Worm (Caenorhabditis elegans) whole organism, L2 larva: ENCODE results near the gene F02A9.7.

Source experiments
- C34F6.9 ChIP-seq: fragments of 150-350 bp; optimal IDR thresholded peaks from 2 replicates; lab custom pipeline; 2014; ENCODE audit warnings: missing biosample characterization, missing genetic modification characterization
- F13H6.1 ChIP-seq: sonication (generic microtip); optimal IDR thresholded peaks from 2 replicates; lab custom pipeline; 2016; ENCODE audit warnings: missing genetic modification characterization, missing compliant biosample characterization
- R02D3.7 ChIP-seq: fragments of 150-350 bp; optimal IDR thresholded peaks from 2 replicates; lab custom pipeline; 2014; ENCODE audit warnings: missing biosample characterization, missing genetic modification characterization
- ZK546.5 ChIP-seq: sonication (generic microtip); optimal IDR thresholded peaks from 2 replicates; lab custom pipeline; 2017; ENCODE audit warnings: missing biosample characterization, missing genetic modification characterization
- alr-1 ChIP-seq: fragments of 150-350 bp; optimal IDR thresholded peaks from 2 replicates; lab custom pipeline; 2014; ENCODE audit warnings: missing biosample characterization, missing genetic modification characterization
- ama-1 ChIP-seq: fragments of 150-350 bp; optimal IDR thresholded peaks from 2 replicates; lab custom pipeline; 2018; ENCODE audit warnings: inconsistent platforms
- blmp-1 ChIP-seq: sonication (generic microtip); optimal IDR thresholded peaks from 2 replicates; lab custom pipeline; 2017; ENCODE audit warnings: missing genetic modification characterization, mild to moderate bottlenecking, missing compliant biosample characterization, antibody characterized with exemption, moderate library complexity; ENCODE audit not compliant: insufficient read depth
- ceh-82 ChIP-seq: fragments of 150-350 bp; optimal IDR thresholded peaks from 2 replicates; lab custom pipeline; 2014; ENCODE audit warnings: missing biosample characterization, missing genetic modification characterization
- crh-2 ChIP-seq: sonication (generic microtip); optimal IDR thresholded peaks from 2 replicates; lab custom pipeline; 2017; ENCODE audit warnings: missing biosample characterization, missing genetic modification characterization
- dmd-4 ChIP-seq: sonication (generic microtip); optimal IDR thresholded peaks from 2 replicates; lab custom pipeline; 2017; ENCODE audit warnings: missing biosample characterization, missing genetic modification characterization
- elt-1 ChIP-seq: fragments of 150-350 bp; optimal IDR thresholded peaks from 2 replicates; lab custom pipeline; 2014; ENCODE audit warnings: missing biosample characterization, missing genetic modification characterization
- elt-3 ChIP-seq: sonication (generic microtip); optimal IDR thresholded peaks from 2 replicates; lab custom pipeline; 2017; ENCODE audit warnings: missing biosample characterization, missing genetic modification characterization
- fos-1 ChIP-seq: fragments of 150-350 bp; optimal IDR thresholded peaks from 2 replicates; lab custom pipeline; 2014; ENCODE audit warnings: missing biosample characterization, missing genetic modification characterization
- gmeb-1 ChIP-seq: fragments of 150-350 bp; optimal IDR thresholded peaks from 2 replicates; lab custom pipeline; 2014; ENCODE audit warnings: missing biosample characterization, missing genetic modification characterization
- lin-11 ChIP-seq: fragments of 150-350 bp; sonication (generic microtip); optimal IDR thresholded peaks from 2 replicates; lab custom pipeline; 2014; ENCODE audit warnings: missing biosample characterization, missing genetic modification characterization, inconsistent platforms, mixed read lengths
- lin-13 ChIP-seq: fragments of 150-350 bp; optimal IDR thresholded peaks from 2 replicates; lab custom pipeline; 2014; ENCODE audit warnings: missing biosample characterization, missing genetic modification reagents, missing genetic modification characterization
- lsy-2 ChIP-seq, 2 experiments: fragments of 150-350 bp in 1 of 2; sonication (generic microtip) in 1 of 2; optimal IDR thresholded peaks; 2 replicates each; lab custom pipeline; 2014 to 2017; ENCODE audit warnings: missing biosample characterization in 2 of 2, missing genetic modification characterization in 2 of 2
- mab-5 ChIP-seq: fragments of 150-350 bp; optimal IDR thresholded peaks from 2 replicates; lab custom pipeline; 2014; ENCODE audit warnings: missing biosample characterization, missing genetic modification characterization
- mbf-1 ChIP-seq: sonication (generic microtip); optimal IDR thresholded peaks from 2 replicates; lab custom pipeline; 2017; ENCODE audit warnings: missing biosample characterization, missing genetic modification characterization
- nhr-11 ChIP-seq: fragments of 150-350 bp; optimal IDR thresholded peaks from 2 replicates; lab custom pipeline; 2014; ENCODE audit warnings: missing biosample characterization, missing genetic modification characterization
- nhr-12 ChIP-seq: fragments of 150-350 bp; optimal IDR thresholded peaks from 2 replicates; lab custom pipeline; 2014; ENCODE audit warnings: missing biosample characterization, missing genetic modification characterization
- nhr-21 ChIP-seq: fragments of 150-350 bp; optimal IDR thresholded peaks from 2 replicates; lab custom pipeline; 2014; ENCODE audit warnings: missing biosample characterization, missing genetic modification characterization
- nhr-23 ChIP-seq: fragments of 150-350 bp; optimal IDR thresholded peaks from 2 replicates; lab custom pipeline; 2014; ENCODE audit warnings: missing biosample characterization, missing genetic modification reagents, missing genetic modification characterization
- nhr-237 ChIP-seq: fragments of 150-350 bp; optimal IDR thresholded peaks from 2 replicates; lab custom pipeline; 2014; ENCODE audit warnings: missing biosample characterization, missing genetic modification characterization
- nhr-25 ChIP-seq: fragments of 150-350 bp; sonication (generic microtip); optimal IDR thresholded peaks from 3 replicates; lab custom pipeline; 2014; ENCODE audit warnings: missing biosample characterization, missing genetic modification characterization
- nhr-77 ChIP-seq: fragments of 150-350 bp; optimal IDR thresholded peaks from 2 replicates; lab custom pipeline; 2014; ENCODE audit warnings: missing biosample characterization, missing genetic modification characterization
- skn-1 ChIP-seq: sonication (generic microtip); optimal IDR thresholded peaks from 2 replicates; lab custom pipeline; 2017; ENCODE audit warnings: missing biosample characterization, missing genetic modification characterization
- sma-9 ChIP-seq, 2 experiments: fragments of 150-350 bp in 1 of 2; sonication (generic microtip) in 1 of 2; optimal IDR thresholded peaks; 2 replicates each; lab custom pipeline; 2014 to 2016; ENCODE audit warnings: missing genetic modification characterization in 2 of 2, mild to moderate bottlenecking in 1 of 2, missing biosample characterization in 1 of 2, missing compliant biosample characterization in 1 of 2, missing genetic modification reagents in 1 of 2, moderate library complexity in 1 of 2
- snpc-4 ChIP-seq: fragments of 150-350 bp; optimal IDR thresholded peaks from 2 replicates; lab custom pipeline; 2014; ENCODE audit warnings: missing biosample characterization, missing genetic modification characterization
- zag-1 ChIP-seq: fragments of 150-350 bp; optimal IDR thresholded peaks from 2 replicates; lab custom pipeline; 2014; ENCODE audit warnings: missing biosample characterization, missing genetic modification characterization
- ztf-1 ChIP-seq: fragments of 200-800 bp; sonication (Bioruptor generic); conservative IDR thresholded peaks from 2 replicates; pipeline ENCODE4 v1.3.6; 2022; ENCODE audit warnings: missing genetic modification characterization, missing compliant biosample characterization
- ztf-11 ChIP-seq: sonication (generic microtip); optimal IDR thresholded peaks from 2 replicates; lab custom pipeline; 2017; ENCODE audit warnings: missing biosample characterization, missing genetic modification characterization
- ztf-4 ChIP-seq: fragments of 150-350 bp; optimal IDR thresholded peaks from 2 replicates; lab custom pipeline; 2014; ENCODE audit warnings: missing biosample characterization, missing genetic modification characterization

The F02A9.7 gene

DNA sequence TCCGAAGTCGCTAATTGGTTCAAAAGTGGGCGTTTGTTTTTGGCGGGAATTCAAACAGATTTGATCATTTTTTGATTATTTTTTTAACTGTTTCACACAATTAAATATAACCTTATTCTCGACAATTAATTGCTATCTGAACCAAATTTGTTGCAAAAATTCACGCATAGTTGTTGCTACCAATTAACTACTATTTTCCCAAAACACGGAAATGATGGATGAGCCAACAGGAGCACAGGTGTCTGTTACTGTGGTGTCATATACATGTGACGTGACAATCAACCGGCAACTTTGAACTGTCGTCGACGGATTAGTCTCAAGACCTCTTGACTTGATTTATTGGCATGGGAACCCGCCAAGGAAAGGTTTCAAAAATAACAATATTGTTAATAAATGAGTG is 2.7 kb downstream of the F02A9.7 start:
- no peak for TF ChIP-seq F13H6.1 (tag; lab: Kevin White, UChicago)
- no peak for TF ChIP-seq sma-9 (GFP tag; optimal IDR thresholded peaks at IDR 0.05; lab: Kevin White, UChicago)
- no peak for TF ChIP-seq sma-9 (tag; optimal IDR thresholded peaks at IDR 0.05; lab: Kevin White, UChicago)
- no peak for TF ChIP-seq gmeb-1
- no peak for TF ChIP-seq elt-3 (tag; lab: Kevin White, UChicago)
- TF ChIP-seq nhr-11 = no peak
- TF ChIP-seq dmd-4 (tag; lab: Kevin White, UChicago) = no peak
- TF ChIP-seq ZK546.5 (tag; lab: Kevin White, UChicago) = no peak
- TF ChIP-seq ztf-4 (tag; lab: Kevin White, UChicago) = no peak
- TF ChIP-seq ceh-82 (tag; lab: Kevin White, UChicago) = no peak
- no peak for TF ChIP-seq alr-1
- TF ChIP-seq snpc-4 = no peak

DNA sequence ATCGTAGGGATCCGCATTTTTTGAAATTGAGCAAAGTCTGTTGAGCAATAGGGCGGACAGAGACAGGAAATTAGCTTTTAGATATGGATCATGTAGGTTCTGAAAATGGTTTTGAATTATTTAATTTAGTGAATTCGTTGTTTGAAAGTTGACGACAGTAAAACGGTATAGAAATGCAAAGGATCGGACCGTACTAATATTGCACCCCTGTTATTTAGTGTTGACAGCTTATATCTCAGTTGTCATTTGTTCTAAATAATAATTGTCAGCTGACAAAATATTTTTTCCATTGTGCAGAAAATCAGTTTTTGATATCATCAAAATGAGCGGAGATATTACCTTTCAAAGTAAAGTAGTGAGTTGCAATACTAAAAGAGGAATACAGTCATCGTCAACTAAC is 4.1 kb downstream of the F02A9.7 start, which contains the start of gene lin-12:
Gene lin-12, minus strand, starts transcription at position 101 of the 400 bp plus-strand sequence.
- TF ChIP-seq fos-1 (tag; lab: Kevin White, UChicago) (no peak), nhr-21 (tag; lab: Kevin White, UChicago) (no peak), ztf-4 (tag; lab: Kevin White, UChicago) (no peak), ztf-1 (GFP tag; lab: Robert Waterston, UW) (no peak), nhr-11 (no peak), elt-1 (no peak), dmd-4 (tag; lab: Kevin White, UChicago) (no peak)

DNA sequence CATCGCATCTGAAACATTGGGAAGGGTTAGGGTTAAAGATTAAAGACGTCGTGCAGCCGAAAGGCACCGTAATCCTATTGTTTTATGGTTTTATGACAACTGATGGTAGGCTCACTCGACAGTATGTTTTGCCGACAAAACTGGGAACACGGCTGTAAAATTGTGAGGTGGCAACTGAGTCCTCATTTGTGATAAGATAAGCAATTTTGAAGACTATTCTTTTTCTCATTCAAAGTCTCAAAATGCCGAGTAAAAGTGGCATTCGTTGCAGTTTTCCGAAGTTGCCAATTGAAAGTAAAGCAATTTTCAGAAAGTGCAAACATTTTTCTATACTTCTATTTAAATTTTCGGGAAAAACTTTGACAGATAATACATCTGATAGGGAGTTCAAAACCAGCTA is 5.7 kb downstream of the F02A9.7 start:
- no peak for TF ChIP-seq ZK546.5 (tag; lab: Kevin White, UChicago)
- no peak for TF ChIP-seq nhr-237 (tag; lab: Kevin White, UChicago)
- TF ChIP-seq mab-5 (tag; lab: Kevin White, UChicago) = no peak
- no peak for TF ChIP-seq dmd-4 (tag; lab: Kevin White, UChicago)
- TF ChIP-seq lin-13 (GFP tag; lab: Kevin White, UChicago) = no peak

DNA sequence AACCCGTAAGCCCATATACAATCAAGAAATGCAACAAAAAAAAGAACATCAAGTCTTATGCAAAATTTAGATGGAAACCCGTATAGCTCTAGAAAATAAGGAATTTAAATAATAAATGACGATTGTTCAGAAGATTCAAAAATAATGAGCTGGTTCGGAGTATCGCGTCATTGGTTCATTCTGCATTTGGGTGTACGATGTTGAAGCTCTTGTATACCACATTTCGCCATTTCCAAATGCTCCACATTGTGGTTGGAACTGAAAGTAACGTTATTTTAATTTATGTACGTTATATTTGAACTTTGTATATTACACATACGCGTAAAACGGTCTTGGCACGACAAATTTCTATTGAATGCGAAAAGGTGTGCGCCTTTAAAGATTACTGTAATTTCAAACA is 15.2 kb downstream of the F02A9.7 start:
- peak in 1 of 2 experiments; percentile 35 for TF ChIP-seq lsy-2 (tag; optimal IDR thresholded peaks at IDR 0.05; lab: Kevin White, UChicago)
- no peak for TF ChIP-seq nhr-23 (tag; lab: Kevin White, UChicago)
- peak; percentile 21 for TF ChIP-seq crh-2 (tag; lab: Kevin White, UChicago)
- TF ChIP-seq, all 48 proteins: peak for 2

DNA sequence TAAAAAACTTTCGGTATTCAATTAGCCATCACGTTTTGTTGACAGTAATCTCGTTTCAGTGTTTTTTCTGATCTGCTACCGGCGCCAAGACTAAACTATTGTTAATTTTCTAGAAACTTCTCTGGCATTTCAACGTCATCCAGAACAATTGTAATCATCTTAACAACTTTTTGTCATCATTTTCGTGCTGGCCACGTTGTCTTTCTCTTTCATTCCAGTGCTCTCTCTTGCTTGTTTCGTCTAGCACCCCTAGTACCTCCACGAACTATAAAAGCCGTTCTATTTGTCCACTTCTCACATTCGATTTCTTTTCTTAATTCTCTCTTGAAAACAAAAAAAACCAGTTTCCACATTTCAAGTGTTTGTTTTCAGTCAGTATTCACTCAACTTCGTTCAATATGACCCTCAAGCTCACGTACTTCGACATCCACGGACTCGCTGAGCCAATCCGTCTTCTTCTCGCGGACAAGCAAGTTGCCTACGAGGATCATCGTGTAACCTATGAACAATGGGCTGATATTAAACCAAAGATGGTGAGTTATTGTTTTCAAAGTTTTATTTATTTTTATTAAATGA is 16.4 kb downstream of the F02A9.7 start, which contains the start of gene gst-1:
Gene gst-1, plus strand, starts transcription at position 373 of the 576 bp plus-strand sequence.
- TF ChIP-seq sma-9 (GFP tag; optimal IDR thresholded peaks at IDR 0.05; lab: Kevin White, UChicago) = peak; percentile 62
- TF ChIP-seq sma-9 (tag; optimal IDR thresholded peaks at IDR 0.05; lab: Kevin White, UChicago) = no peak
- TF ChIP-seq nhr-12 (tag; lab: Kevin White, UChicago) = no peak
- peak; percentile 97 for TF ChIP-seq skn-1
- TF ChIP-seq snpc-4 = no peak
- TF ChIP-seq lsy-2 (tag; optimal IDR thresholded peaks at IDR 0.05; lab: Kevin White, UChicago) = peak in 1 of 2 experiments; percentile 40
- peak; percentile 84 for TF ChIP-seq crh-2 (tag; lab: Kevin White, UChicago)
- no peak for TF ChIP-seq ceh-82 (tag; lab: Kevin White, UChicago)
- TF ChIP-seq C34F6.9 = peak; percentile 41
- TF ChIP-seq nhr-77 (tag; lab: Kevin White, UChicago) = no peak
- no peak for TF ChIP-seq mbf-1 (tag; lab: Kevin White, UChicago)
- TF ChIP-seq ama-1 (lab: Kevin White, UChicago) = peak; percentile 80
- peak; percentile 16 for TF ChIP-seq fos-1 (tag; lab: Kevin White, UChicago)
- no peak for TF ChIP-seq blmp-1 (tag; lab: Kevin White, UChicago)
- TF ChIP-seq dmd-4 (tag; lab: Kevin White, UChicago) = no peak
- TF ChIP-seq elt-3 (tag; lab: Kevin White, UChicago) = no peak
- no peak for TF ChIP-seq nhr-25
- TF ChIP-seq ztf-4 (tag; lab: Kevin White, UChicago) = no peak
- no peak for TF ChIP-seq lin-11 (tag; lab: Kevin White, UChicago)
- no peak for TF ChIP-seq R02D3.7 (tag; lab: Kevin White, UChicago)
- TF ChIP-seq nhr-21 (tag; lab: Kevin White, UChicago) = no peak
- no peak for TF ChIP-seq ztf-11 (tag; lab: Kevin White, UChicago)
- TF ChIP-seq zag-1 (tag; lab: Kevin White, UChicago) = no peak
- TF ChIP-seq elt-1 = no peak
